Worm (Caenorhabditis elegans) whole organism, mixed stage, embryonic: ENCODE measurements around the gene eif-2Balpha.
A peak's percentile ranks its signal among the peaks of the same experiment; 100 is the strongest.

Source experiments
- ces-1 ChIP-seq: fragments of 150-350 bp; optimal IDR thresholded peaks from 2 replicates; lab custom pipeline; 2014; ENCODE audit warnings: missing biosample characterization, missing genetic modification reagents, missing genetic modification characterization
- nhr-12 ChIP-seq: fragments of 150-350 bp; optimal IDR thresholded peaks from 2 replicates; lab custom pipeline; 2014; ENCODE audit warnings: missing biosample characterization, missing genetic modification characterization
- tbx-8 ChIP-seq: fragments of 200-800 bp; sonication (Bioruptor generic); optimal IDR thresholded peaks from 2 replicates; lab custom pipeline; 2018; ENCODE audit warnings: mild to moderate bottlenecking, missing genetic modification characterization, moderate library complexity, missing compliant biosample characterization
- unc-39 ChIP-seq: fragments of 150-350 bp; optimal IDR thresholded peaks from 2 replicates; lab custom pipeline; 2014; ENCODE audit warnings: missing biosample characterization, missing genetic modification characterization
- unc-62 ChIP-seq: fragments of 150-350 bp; optimal IDR thresholded peaks from 2 replicates; lab custom pipeline; 2014; ENCODE audit warnings: missing biosample characterization, missing genetic modification reagents, missing genetic modification characterization
- zip-8 ChIP-seq: fragments of 150-350 bp; optimal IDR thresholded peaks from 2 replicates; lab custom pipeline; 2014; ENCODE audit warnings: missing biosample characterization, missing genetic modification characterization

Gene eif-2Balpha

ce11 chrIII:9585314-9585713, 42.4 kb downstream of the eif-2Balpha start:
- TF ChIP-seq ces-1 (GFP tag; lab: Kevin White, UChicago): peak; percentile 98
- TF ChIP-seq unc-62 (GFP tag; lab: Kevin White, UChicago): no peak
- TF ChIP-seq, all 35 proteins: peak for 1

ce11 chrIII:9590212-9590611, 47.3 kb downstream of the eif-2Balpha start:
- no peak for TF ChIP-seq nhr-12 (tag; lab: Kevin White, UChicago)
- no peak for TF ChIP-seq zip-8 (tag; lab: Kevin White, UChicago)
- TF ChIP-seq unc-39: no peak
- TF ChIP-seq unc-62 (GFP tag; lab: Kevin White, UChicago): no peak
- no peak for TF ChIP-seq tbx-8 (GFP tag; lab: Kevin White, UChicago)

- TF ChIP-seq zip-8 (tag; lab: Kevin White, UChicago): no peak
These were observed 49.2 kb downstream of the eif-2Balpha start, which contains the start of gene acox-1.5 for ce11 chrIII:9592118-9592517. TSS of gene acox-1.5 (minus strand) at chrIII:9592192.
